Fruit fly (Drosophila melanogaster) S2 (cell line): Measurements from ENCODE around the gene natalisin.

ENCODE experiments used
- CG8478 ChIP-seq: fragments of >200 bp; optimal IDR thresholded peaks from 2 replicates; lab custom pipeline; 2018
- CTCF ChIP-seq, 2 experiments: fragments of >200 bp; optimal IDR thresholded peaks; 2 replicates each; lab custom pipeline; 2018

dm6 chr3R:14445092-14445491, 26.7 kb downstream of the natalisin start:
- TF ChIP-seq CG8478 (lab: Kevin White, UChicago) (no peak), CTCF (optimal IDR thresholded peaks at IDR 0.05; lab: Kevin White, UChicago) (no peak)
